Worm (Caenorhabditis elegans): Measurements from ENCODE around the gene puf-6.

DNA sequence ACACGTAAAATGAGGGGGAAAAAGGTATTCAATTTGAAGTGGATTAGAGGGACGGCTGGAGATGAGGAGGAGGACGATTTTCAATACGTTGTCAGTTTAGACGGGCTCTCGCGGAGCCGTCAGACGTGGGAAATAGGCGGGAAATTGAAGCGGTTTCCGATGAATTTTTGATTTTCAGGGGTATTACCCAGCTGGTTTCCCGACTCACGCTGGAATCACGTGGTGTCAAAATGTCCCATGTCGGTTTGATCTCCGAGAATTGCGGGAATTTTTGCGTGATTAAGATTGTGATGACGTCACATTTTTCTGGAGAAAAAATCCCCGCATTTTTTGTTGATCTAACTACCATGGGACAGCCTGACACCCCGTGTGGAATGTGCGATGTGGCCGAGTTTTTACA is 30.6 kb downstream of the puf-6 start:
- TF ChIP-seq cog-1 (tag; optimal IDR thresholded peaks at IDR 0.05) (no peak), T22C8.4 (GFP tag; IDR thresholded peaks at IDR 0.05) (no peak), med-1 (GFP tag; optimal IDR thresholded peaks at IDR 0.05; ENCODE audit: insufficient read depth) (no peak), ztf-29 (GFP tag; IDR thresholded peaks at IDR 0.05) (no peak), tab-1 (GFP tag; IDR thresholded peaks at IDR 0.05) (no peak)

Measured in whole organism, midembryonic.